Worm (Caenorhabditis elegans): ENCODE data around the gene F36D3.4.

- TF ChIP-seq nhr-11 (tag; optimal IDR thresholded peaks at IDR 0.05): no peak
- no peak for TF ChIP-seq ztf-11 (tag; optimal IDR thresholded peaks at IDR 0.05)
- TF ChIP-seq unc-62 (GFP tag; optimal IDR thresholded peaks at IDR 0.05): no peak
- TF ChIP-seq ama-1 (optimal IDR thresholded peaks at IDR 0.05): no peak
- no peak for TF ChIP-seq nhr-77 (tag; optimal IDR thresholded peaks at IDR 0.05)
- TF ChIP-seq skn-1 (tag; optimal IDR thresholded peaks at IDR 0.05): no peak
- TF ChIP-seq aly-2 (tag; optimal IDR thresholded peaks at IDR 0.05): no peak
- no peak for TF ChIP-seq fos-1 (tag; optimal IDR thresholded peaks at IDR 0.05)
- no peak for TF ChIP-seq snpc-4 (tag; optimal IDR thresholded peaks at IDR 0.05)
- no peak for TF ChIP-seq mdl-1 (tag; optimal IDR thresholded peaks at IDR 0.05)
Observed at ce11 chrV:16505828-16506227, 11.7 kb downstream of the F36D3.4 start, which contains the start of gene nhr-54.
